Worm (Caenorhabditis elegans): ENCODE data around the gene srbc-26.

ce11 chrV:17182045-17182444 lies 10.4 kb downstream of the srbc-26 start, which contains the start of gene srh-159:
- TF ChIP-seq ces-1 (GFP tag; optimal IDR thresholded peaks at IDR 0.05) (no peak), sem-2 (GFP tag; optimal IDR thresholded peaks at IDR 0.05) (no peak)

All from whole organism, mixed stage, embryonic.